Worm (Caenorhabditis elegans): ENCODE results near the gene AC7.3.
"Not testable (repeated sequence)": the region's sequence is repeated elsewhere in the genome, so short reads cannot be mapped to it uniquely, and the experiment has no call there.

DNA sequence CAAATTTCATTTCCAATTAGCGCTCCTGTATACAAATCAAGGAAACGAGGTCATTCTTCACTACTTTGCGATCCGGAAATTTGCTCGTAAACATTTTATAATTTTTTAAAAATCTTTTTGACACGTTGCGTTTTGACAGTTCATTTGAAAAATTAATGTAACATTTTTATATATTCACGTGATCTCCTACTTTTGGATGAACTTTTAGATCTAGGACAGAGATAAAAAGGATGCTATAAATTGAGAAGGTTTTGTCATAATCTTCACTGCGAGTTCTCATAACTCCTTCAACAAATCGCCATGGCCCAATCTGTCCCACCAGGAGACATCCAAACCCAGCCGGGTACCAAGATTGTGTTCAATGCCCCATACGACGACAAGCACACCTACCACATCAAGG, 49.4 kb upstream of the AC7.3 start, which contains the start of gene msp-57:
- not testable (repeated sequence) for TF ChIP-seq scrt-1 (GFP tag; IDR thresholded peaks at IDR 0.05); hnd-1 (tag; optimal IDR thresholded peaks at IDR 0.05); F13C5.2 (tag; optimal IDR thresholded peaks at IDR 0.05); tbx-11 (GFP tag; IDR thresholded peaks at IDR 0.05); ceh-13 (GFP tag; optimal IDR thresholded peaks at IDR 0.05); ceh-36 (tag; optimal IDR thresholded peaks at IDR 0.05); ama-1 (optimal IDR thresholded peaks at IDR 0.05); sea-1 (GFP tag; conservative IDR thresholded peaks at IDR 0.05); flt-1 (GFP tag; IDR thresholded peaks at IDR 0.05); hmg-4 (GFP tag; optimal IDR thresholded peaks at IDR 0.05); ets-7 (tag; optimal IDR thresholded peaks at IDR 0.05); tra-4 (tag; optimal IDR thresholded peaks at IDR 0.05); pes-1 (GFP tag; IDR thresholded peaks at IDR 0.05); B0310.2 (tag; optimal IDR thresholded peaks at IDR 0.05)
